Worm (Caenorhabditis elegans): ENCODE measurements around the gene ZK507.1.

ce11 chrIII:9089325-9089823 lies 11.7 kb downstream of the ZK507.1 start, which contains the start of the genes mccc-2 and mrpl-44:
- TF ChIP-seq med-1 (GFP tag; optimal IDR thresholded peaks at IDR 0.05; ENCODE audit: insufficient read depth) (no peak), flt-1 (GFP tag; IDR thresholded peaks at IDR 0.05) (no peak)

Data from whole organism, midembryonic.